Fruit fly (Drosophila melanogaster) whole organism, embryonic: Measurements from ENCODE around the gene Ufd4.

ENCODE experiments used
- BEAF-32 ChIP-seq: fragments of 200-800 bp; sonication (Bioruptor generic); optimal IDR thresholded peaks from 3 replicates; lab custom pipeline; 2017; ENCODE audit warnings: missing biosample characterization, missing genetic modification characterization, mild to moderate bottlenecking, moderate library complexity, missing genetic modification reagents
- CG10209 ChIP-seq: fragments of 200-800 bp; sonication (Bioruptor generic); optimal IDR thresholded peaks from 3 replicates; lab custom pipeline; 2017; ENCODE audit warnings: missing biosample characterization, mild to moderate bottlenecking, missing genetic modification characterization, missing genetic modification reagents
- CG10543 ChIP-seq: fragments of 200-800 bp; sonication (Bioruptor generic); optimal IDR thresholded peaks from 3 replicates; lab custom pipeline; 2017; ENCODE audit warnings: missing biosample characterization, mild to moderate bottlenecking, missing genetic modification characterization, moderate library complexity
- CG12104 ChIP-seq: fragments of 200-800 bp; sonication (Bioruptor generic); optimal IDR thresholded peaks from 3 replicates; lab custom pipeline; 2016; ENCODE audit warnings: missing biosample characterization, missing genetic modification characterization
- CG12155 ChIP-seq: fragments of 200-800 bp; sonication (Bioruptor generic); optimal IDR thresholded peaks from 3 replicates; lab custom pipeline; 2016; ENCODE audit warnings: missing biosample characterization, missing genetic modification characterization
- CG12744 ChIP-seq: fragments of 200-800 bp; sonication (Bioruptor generic); optimal IDR thresholded peaks from 2 replicates; lab custom pipeline; 2016; ENCODE audit warnings: missing biosample characterization, missing genetic modification characterization
- CG14965 ChIP-seq: fragments of 200-800 bp; sonication (Bioruptor generic); optimal IDR thresholded peaks from 2 replicates; lab custom pipeline; 2016; ENCODE audit warnings: missing biosample characterization, missing genetic modification characterization, borderline replicate concordance
- CG16863 ChIP-seq: fragments of 200-800 bp; sonication (Bioruptor generic); optimal IDR thresholded peaks from 3 replicates; lab custom pipeline; 2016; ENCODE audit warnings: missing biosample characterization, missing genetic modification characterization
- CG17568 ChIP-seq: fragments of 200-800 bp; sonication (Bioruptor generic); optimal IDR thresholded peaks from 2 replicates; lab custom pipeline; 2018; ENCODE audit warnings: missing biosample characterization, mild to moderate bottlenecking, missing genetic modification characterization, moderate library complexity
- CG34224 ChIP-seq: fragments of 200-800 bp; sonication (Bioruptor generic); IDR thresholded peaks from 3 replicates; pipeline ENCODE4 v1.3.6; 2022; ENCODE audit warnings: missing biosample characterization, missing genetic modification characterization; ENCODE audit not compliant: partially characterized antibody
- CG34422 ChIP-seq: fragments of 200-800 bp; sonication (Bioruptor generic); IDR thresholded peaks from 3 replicates; pipeline ENCODE4 v1.3.6; 2022; ENCODE audit warnings: missing biosample characterization, missing genetic modification characterization
- CG4617 ChIP-seq: fragments of 200-800 bp; sonication (Bioruptor generic); optimal IDR thresholded peaks from 3 replicates; lab custom pipeline; 2016; ENCODE audit warnings: missing biosample characterization, missing genetic modification characterization, borderline replicate concordance
- CG5180 ChIP-seq: fragments of 200-800 bp; sonication (Bioruptor generic); optimal IDR thresholded peaks from 3 replicates; lab custom pipeline; 2017; ENCODE audit warnings: missing biosample characterization, missing genetic modification characterization, mild to moderate bottlenecking, moderate library complexity, missing genetic modification reagents
- CG5953 ChIP-seq: fragments of 200-800 bp; sonication (Bioruptor generic); IDR thresholded peaks from 2 replicates; pipeline ENCODE4 v1.3.6; 2022; ENCODE audit warnings: missing biosample characterization, missing genetic modification characterization
- CG6175 ChIP-seq: fragments of 200-800 bp; sonication (Bioruptor generic); IDR thresholded peaks from 3 replicates; pipeline ENCODE4 v1.3.6; 2022; ENCODE audit warnings: missing biosample characterization, missing genetic modification characterization
- CG7556 ChIP-seq: fragments of 200-800 bp; sonication (Bioruptor generic); optimal IDR thresholded peaks from 2 replicates; lab custom pipeline; 2017; ENCODE audit warnings: missing biosample characterization, mild to moderate bottlenecking, missing genetic modification characterization
- Dek ChIP-seq: fragments of 200-800 bp; sonication (Bioruptor generic); optimal IDR thresholded peaks from 3 replicates; lab custom pipeline; 2019; ENCODE audit warnings: missing biosample characterization, mild to moderate bottlenecking, missing genetic modification characterization, moderate library complexity
- Elba2 ChIP-seq: fragments of 200-800 bp; sonication (Bioruptor generic); optimal IDR thresholded peaks from 3 replicates; lab custom pipeline; 2016; ENCODE audit warnings: missing biosample characterization, missing genetic modification characterization
- Fer2 ChIP-seq: fragments of 200-800 bp; sonication (Bioruptor generic); optimal IDR thresholded peaks from 2 replicates; lab custom pipeline; 2018; ENCODE audit warnings: missing biosample characterization, mild to moderate bottlenecking, missing genetic modification characterization, moderate library complexity
- Gsc ChIP-seq: fragments of 200-800 bp; sonication (Bioruptor generic); IDR thresholded peaks from 2 replicates; pipeline ENCODE4 v1.3.6; 2022; ENCODE audit warnings: missing biosample characterization, missing genetic modification characterization
- HLH3B ChIP-seq: fragments of 200-800 bp; sonication (Bioruptor generic); IDR thresholded peaks from 2 replicates; pipeline ENCODE4 v1.3.6; 2022; ENCODE audit warnings: missing biosample characterization, missing genetic modification characterization
- Hmx ChIP-seq: fragments of 200-800 bp; sonication (Bioruptor generic); optimal IDR thresholded peaks from 2 replicates; lab custom pipeline; 2016; ENCODE audit warnings: missing biosample characterization, missing genetic modification characterization
- Kr ChIP-seq: fragments of 200-800 bp; sonication (Bioruptor generic); optimal IDR thresholded peaks from 2 replicates; lab custom pipeline; 2017; ENCODE audit warnings: missing biosample characterization, mild to moderate bottlenecking, missing genetic modification characterization
- Lim3 ChIP-seq: fragments of 200-800 bp; sonication (Bioruptor generic); IDR thresholded peaks from 2 replicates; pipeline ENCODE4 v1.3.6; 2022; ENCODE audit warnings: missing biosample characterization, missing genetic modification characterization
- MTF-1 ChIP-seq: fragments of 200-800 bp; sonication (Bioruptor generic); optimal IDR thresholded peaks from 2 replicates; lab custom pipeline; 2018; ENCODE audit warnings: missing biosample characterization, mild to moderate bottlenecking, missing genetic modification characterization, borderline replicate concordance
- Max ChIP-seq: fragments of 200-800 bp; sonication (Bioruptor generic); optimal IDR thresholded peaks from 2 replicates; lab custom pipeline; 2016; ENCODE audit warnings: missing biosample characterization, mild to moderate bottlenecking, missing genetic modification characterization
- Oli ChIP-seq: fragments of 200-800 bp; sonication (Bioruptor generic); optimal IDR thresholded peaks from 2 replicates; lab custom pipeline; 2018; ENCODE audit warnings: missing biosample characterization, mild to moderate bottlenecking, missing genetic modification characterization, moderate library complexity
- Sry-δ ChIP-seq: fragments of 200-800 bp; sonication (Bioruptor generic); optimal IDR thresholded peaks from 2 replicates; lab custom pipeline; 2016; ENCODE audit warnings: missing biosample characterization, missing genetic modification characterization
- Taf1 ChIP-seq: fragments of 200-800 bp; sonication (Bioruptor generic); IDR thresholded peaks from 2 replicates; pipeline ENCODE4 v1.3.6; 2022; ENCODE audit warnings: missing biosample characterization, missing genetic modification characterization
- ab ChIP-seq: fragments of 200-800 bp; sonication (Bioruptor generic); optimal IDR thresholded peaks from 2 replicates; lab custom pipeline; 2016; ENCODE audit warnings: missing biosample characterization, missing genetic modification characterization
- amos ChIP-seq: fragments of 200-800 bp; sonication (Bioruptor generic); IDR thresholded peaks from 2 replicates; pipeline ENCODE4 v1.3.6; 2022; ENCODE audit warnings: missing biosample characterization, missing genetic modification characterization; ENCODE audit not compliant: partially characterized antibody
- br ChIP-seq: fragments of >200 bp; optimal IDR thresholded peaks from 2 replicates; lab custom pipeline; 2017
- da ChIP-seq: fragments of 200-800 bp; sonication (Bioruptor generic); optimal IDR thresholded peaks from 2 replicates; lab custom pipeline; 2016; ENCODE audit warnings: missing biosample characterization, missing genetic modification characterization
- dan ChIP-seq: fragments of 200-800 bp; sonication (Bioruptor generic); IDR thresholded peaks from 2 replicates; pipeline ENCODE4 v1.3.6; 2022; ENCODE audit warnings: missing biosample characterization, missing genetic modification characterization
- dmrt11E ChIP-seq: fragments of 200-800 bp; sonication (Bioruptor generic); optimal IDR thresholded peaks from 3 replicates; lab custom pipeline; 2018; ENCODE audit warnings: missing biosample characterization, mild to moderate bottlenecking, missing genetic modification characterization, moderate library complexity
- dpn ChIP-seq, 2 experiments: fragments of 200-800 bp; sonication (Bioruptor generic); optimal IDR thresholded peaks; 3 replicates each; lab custom pipeline; 2016; ENCODE audit warnings: missing biosample characterization in 2 of 2, missing genetic modification characterization in 2 of 2
- eyg ChIP-seq: fragments of 200-800 bp; sonication (Bioruptor generic); optimal IDR thresholded peaks from 3 replicates; lab custom pipeline; 2016; ENCODE audit warnings: missing biosample characterization, missing genetic modification characterization
- fd102C ChIP-seq: fragments of 200-800 bp; sonication (Bioruptor generic); optimal IDR thresholded peaks from 2 replicates; lab custom pipeline; 2018; ENCODE audit warnings: missing biosample characterization, mild to moderate bottlenecking, missing genetic modification characterization, moderate library complexity
- fd96Cb ChIP-seq: fragments of 200-800 bp; sonication (Bioruptor generic); optimal IDR thresholded peaks from 2 replicates; lab custom pipeline; 2018; ENCODE audit warnings: missing biosample characterization, mild to moderate bottlenecking, missing genetic modification characterization, moderate library complexity
- hbn ChIP-seq: fragments of 200-800 bp; sonication (Bioruptor generic); IDR thresholded peaks from 2 replicates; pipeline ENCODE4 v1.3.6; 2022; ENCODE audit warnings: missing biosample characterization, missing genetic modification characterization; ENCODE audit not compliant: partially characterized antibody
- ind ChIP-seq: fragments of 200-800 bp; sonication (Bioruptor generic); optimal IDR thresholded peaks from 3 replicates; lab custom pipeline; 2016; ENCODE audit warnings: missing biosample characterization, missing genetic modification characterization
- kay ChIP-seq: fragments of 200-800 bp; sonication (Bioruptor generic); optimal IDR thresholded peaks from 2 replicates; lab custom pipeline; 2016; ENCODE audit warnings: missing biosample characterization, missing genetic modification characterization
- nau ChIP-seq: fragments of 200-800 bp; sonication (Bioruptor generic); optimal IDR thresholded peaks from 3 replicates; lab custom pipeline; 2017; ENCODE audit warnings: missing biosample characterization, mild to moderate bottlenecking, missing genetic modification characterization, missing genetic modification reagents
- odd ChIP-seq: fragments of 200-800 bp; sonication (Bioruptor generic); optimal IDR thresholded peaks from 2 replicates; lab custom pipeline; 2017; ENCODE audit warnings: missing biosample characterization, mild to moderate bottlenecking, missing genetic modification characterization
- pb ChIP-seq: fragments of 200-800 bp; sonication (Bioruptor generic); optimal IDR thresholded peaks from 3 replicates; lab custom pipeline; 2016; ENCODE audit warnings: missing biosample characterization, missing genetic modification characterization
- phol ChIP-seq: fragments of 200-800 bp; sonication (Bioruptor generic); optimal IDR thresholded peaks from 3 replicates; lab custom pipeline; 2018; ENCODE audit warnings: missing biosample characterization, mild to moderate bottlenecking, missing genetic modification characterization, moderate library complexity
- pros ChIP-seq: fragments of 200-800 bp; sonication (Bioruptor generic); optimal IDR thresholded peaks from 3 replicates; lab custom pipeline; 2019; ENCODE audit warnings: missing biosample characterization, mild to moderate bottlenecking, missing genetic modification characterization, moderate library complexity
- repo ChIP-seq: fragments of 200-800 bp; sonication (Bioruptor generic); optimal IDR thresholded peaks from 2 replicates; lab custom pipeline; 2016; ENCODE audit warnings: missing biosample characterization, missing genetic modification characterization
- tll ChIP-seq, 2 experiments: fragments of 200-800 bp in 1 of 2; fragments of >200 bp in 1 of 2; sonication (Bioruptor generic) in 1 of 2; optimal IDR thresholded peaks; 2 replicates each; lab custom pipeline; 2017 to 2019; ENCODE audit warnings: missing biosample characterization in 2 of 2, missing genetic modification characterization in 2 of 2, mild to moderate bottlenecking in 1 of 2, moderate library complexity in 1 of 2
- tx ChIP-seq: fragments of 200-800 bp; sonication (Bioruptor generic); optimal IDR thresholded peaks from 2 replicates; lab custom pipeline; 2016; ENCODE audit warnings: missing biosample characterization, missing genetic modification characterization
- wor ChIP-seq: fragments of 200-800 bp; sonication (Bioruptor generic); IDR thresholded peaks from 2 replicates; pipeline ENCODE4 v1.3.6; 2022; ENCODE audit warnings: missing biosample characterization, missing genetic modification characterization

The Ufd4 gene

dm6 chr2L:10298306-10298705 lies 6.1 kb upstream of the Ufd4 start (continued):
- TF ChIP-seq CG10543 (GFP tag; lab: Kevin White, UChicago), result no peak
- TF ChIP-seq Elba2, result no peak
- TF ChIP-seq CG14965, result no peak
- peak; percentile 57; the same call in 1 of the 3 replicates for TF ChIP-seq CG34224
- TF ChIP-seq da, result no peak
- no peak for TF ChIP-seq br (lab: Kevin White, UChicago)
- peak; percentile 91 for TF ChIP-seq CG12155 (GFP tag; lab: Kevin White, UChicago)
- TF ChIP-seq Dek (tag; lab: Kevin White, UChicago), result no peak
- no peak for TF ChIP-seq hbn (GFP tag; lab: Robert Waterston, UW)
- no peak for TF ChIP-seq CG10209 (GFP tag; lab: Kevin White, UChicago)
- TF ChIP-seq Sry-δ (GFP tag; lab: Kevin White, UChicago), result peak; percentile 24
- no peak for TF ChIP-seq ab (GFP tag; lab: Kevin White, UChicago)
- TF ChIP-seq amos (GFP tag; lab: Robert Waterston, UW), result no peak; the same call in 1 of the 2 replicates
- peak; percentile 9 for TF ChIP-seq phol (tag; lab: Kevin White, UChicago)
- no peak for TF ChIP-seq CG5953 (GFP tag; lab: Robert Waterston, UW)
- no peak for TF ChIP-seq MTF-1
- no peak for TF ChIP-seq ind (GFP tag; lab: Kevin White, UChicago)
- no peak for TF ChIP-seq CG12744 (GFP tag; lab: Kevin White, UChicago)
- TF ChIP-seq Gsc (GFP tag; lab: Robert Waterston, UW), result no peak
- no peak for TF ChIP-seq CG12104 (GFP tag; lab: Kevin White, UChicago)
- TF ChIP-seq eyg (GFP tag; lab: Kevin White, UChicago), result no peak
- TF ChIP-seq Hmx (GFP tag; lab: Kevin White, UChicago), result no peak
- no peak for TF ChIP-seq fd102C
- no peak for TF ChIP-seq CG5180 (GFP tag; lab: Kevin White, UChicago)
- TF ChIP-seq Kr (GFP tag; lab: Kevin White, UChicago), result no peak
- TF ChIP-seq Taf1, result no peak
- no peak for TF ChIP-seq Oli (tag; lab: Kevin White, UChicago)
- no peak for TF ChIP-seq pb (GFP tag; lab: Kevin White, UChicago)
- no peak for TF ChIP-seq odd (GFP tag; lab: Kevin White, UChicago)
- TF ChIP-seq CG16863 (GFP tag; lab: Kevin White, UChicago), result no peak
- no peak for TF ChIP-seq tx (GFP tag; lab: Kevin White, UChicago)
- TF ChIP-seq fd96Cb, result no peak
- no peak for TF ChIP-seq wor (GFP tag; lab: Robert Waterston, UW)
- peak; percentile 62 for TF ChIP-seq CG4617
- TF ChIP-seq nau (GFP tag; lab: Kevin White, UChicago), result no peak
- no peak for TF ChIP-seq tll (GFP tag; optimal IDR thresholded peaks at IDR 0.05; lab: Kevin White, UChicago)
- TF ChIP-seq HLH3B (GFP tag; lab: Robert Waterston, UW), result 0 out of 2 replicates have a peak, but pooled peaks have one; percentile 15
- TF ChIP-seq Lim3, result no peak
- TF ChIP-seq Fer2 (tag; lab: Kevin White, UChicago), result no peak
- TF ChIP-seq CG34422 (GFP tag; lab: Robert Waterston, UW), result no peak
- TF ChIP-seq CG7556 (GFP tag; lab: Kevin White, UChicago), result no peak
- no peak for TF ChIP-seq dmrt11E
- TF ChIP-seq repo, result no peak
- no peak for TF ChIP-seq dan (GFP tag; lab: Robert Waterston, UW)
- TF ChIP-seq CG6175 (GFP tag; lab: Robert Waterston, UW), result no peak
- no peak for TF ChIP-seq pros (GFP tag; lab: Kevin White, UChicago)
- no peak for TF ChIP-seq Max
- TF ChIP-seq CG17568 (GFP tag; lab: Kevin White, UChicago), result no peak
- peak in 1 of 2 experiments; percentile 33 for TF ChIP-seq dpn (GFP tag; optimal IDR thresholded peaks at IDR 0.05; lab: Kevin White, UChicago)
- TF ChIP-seq BEAF-32 (GFP tag; lab: Kevin White, UChicago), result peak; percentile 15
- no peak for TF ChIP-seq kay (GFP tag; lab: Kevin White, UChicago)
